Fruit fly (Drosophila melanogaster) whole organism, wandering third instar larva: ENCODE measurements around the gene CG16995.

Experiments
- Abd-B ChIP-seq: fragments of >200 bp; optimal IDR thresholded peaks from 2 replicates; lab custom pipeline; 2017; ENCODE audit warnings: missing biosample characterization, missing genetic modification characterization
- CrebA ChIP-seq: fragments of 200-800 bp; sonication (Bioruptor generic); optimal IDR thresholded peaks from 2 replicates; lab custom pipeline; 2016; ENCODE audit warnings: missing biosample characterization, mild to moderate bottlenecking, missing genetic modification characterization, borderline replicate concordance
- Dif ChIP-seq: fragments of 200-275, 200-300 bp; sonication (Bioruptor generic); optimal IDR thresholded peaks from 2 replicates; lab custom pipeline; 2018; ENCODE audit warnings: missing biosample characterization, missing genetic modification characterization; ENCODE audit not compliant: partially characterized antibody
- GATAd ChIP-seq: sonication (Bioruptor generic); optimal IDR thresholded peaks from 2 replicates; lab custom pipeline; 2016; ENCODE audit warnings: missing biosample characterization, missing genetic modification characterization
- HLH106 ChIP-seq: fragments of 200-800 bp; optimal IDR thresholded peaks from 3 replicates; lab custom pipeline; 2019; ENCODE audit warnings: missing biosample characterization, mild to moderate bottlenecking, missing genetic modification characterization, moderate library complexity
- Hnf4 ChIP-seq: fragments of 200-800 bp; sonication (Bioruptor generic); optimal IDR thresholded peaks from 2 replicates; lab custom pipeline; 2016; ENCODE audit warnings: missing biosample characterization, mild to moderate bottlenecking, missing genetic modification characterization
- Hr78 ChIP-seq: fragments of >200 bp; optimal IDR thresholded peaks from 2 replicates; lab custom pipeline; 2017; ENCODE audit warnings: missing biosample characterization, missing genetic modification characterization
- Hr83 ChIP-seq: fragments of 200-300 bp; sonication (Bioruptor generic); optimal IDR thresholded peaks from 2 replicates; lab custom pipeline; 2016; ENCODE audit warnings: missing biosample characterization, mild to moderate bottlenecking, missing genetic modification characterization, moderate library complexity; ENCODE audit not compliant: poor library complexity, severe bottlenecking
- Jra ChIP-seq: sonication (Bioruptor generic); optimal IDR thresholded peaks from 2 replicates; lab custom pipeline; 2016; ENCODE audit warnings: missing biosample characterization, missing genetic modification characterization
- Mio ChIP-seq: sonication (Bioruptor generic); optimal IDR thresholded peaks from 2 replicates; lab custom pipeline; 2016; ENCODE audit warnings: missing biosample characterization, missing genetic modification characterization
- N ChIP-seq: fragments of >200 bp; optimal IDR thresholded peaks from 2 replicates; lab custom pipeline; 2018; ENCODE audit warnings: missing biosample characterization, missing external identifiers, missing genetic modification characterization
- OdsH ChIP-seq: fragments of 200-800 bp; sonication (Bioruptor generic); optimal IDR thresholded peaks from 2 replicates; lab custom pipeline; 2016; ENCODE audit warnings: missing biosample characterization, mild to moderate bottlenecking, missing genetic modification characterization
- Rel ChIP-seq, 2 experiments: fragments of 200-800 bp; sonication (Bioruptor generic) in 1 of 2; optimal IDR thresholded peaks; 2 replicates in 1 of 2; 3 replicates in 1 of 2; lab custom pipeline; 2016 to 2019; ENCODE audit warnings: mild to moderate bottlenecking in 2 of 2, missing biosample characterization in 2 of 2, missing genetic modification characterization in 2 of 2, moderate library complexity in 1 of 2
- Sp1 ChIP-seq: fragments of 200-800 bp; sonication (Bioruptor generic); optimal IDR thresholded peaks from 3 replicates; lab custom pipeline; 2019; ENCODE audit warnings: missing biosample characterization, mild to moderate bottlenecking, missing genetic modification characterization, moderate library complexity
- Vsx2 ChIP-seq: fragments of 200-300, 225-300 bp; sonication (Bioruptor generic); optimal IDR thresholded peaks from 2 replicates; lab custom pipeline; 2018; ENCODE audit warnings: missing biosample characterization, missing genetic modification characterization; ENCODE audit not compliant: partially characterized antibody
- brk ChIP-seq: fragments of 200-800 bp; sonication (Bioruptor generic); optimal IDR thresholded peaks from 2 replicates; lab custom pipeline; 2016; ENCODE audit warnings: missing biosample characterization, mild to moderate bottlenecking, missing genetic modification characterization
- dl ChIP-seq, 2 experiments: fragments of 175-275, 200-275 bp in 1 of 2; fragments of 200-275 bp in 1 of 2; sonication (Bioruptor generic); optimal IDR thresholded peaks; lab custom pipeline; 2018; ENCODE audit warnings: mild to moderate bottlenecking in 2 of 2, missing biosample characterization in 2 of 2, missing genetic modification characterization in 2 of 2, moderate library complexity in 2 of 2; ENCODE audit not compliant: partially characterized antibody in 2 of 2, insufficient read depth in 1 of 2
- dmrt93B ChIP-seq: fragments of 200-800 bp; sonication (Bioruptor generic); optimal IDR thresholded peaks from 2 replicates; lab custom pipeline; 2018; ENCODE audit warnings: missing biosample characterization, mild to moderate bottlenecking, missing genetic modification characterization
- dsf ChIP-seq: sonication (Bioruptor generic); optimal IDR thresholded peaks from 2 replicates; lab custom pipeline; 2016; ENCODE audit warnings: missing biosample characterization, missing genetic modification characterization, borderline replicate concordance
- ey ChIP-seq: fragments of 200-800 bp; sonication (Bioruptor generic); optimal IDR thresholded peaks from 2 replicates; lab custom pipeline; 2016; ENCODE audit warnings: missing biosample characterization, missing genetic modification characterization
- foxo ChIP-seq, 2 experiments: fragments of 200-800 bp; sonication (Bioruptor generic); optimal IDR thresholded peaks; 2 replicates in 1 of 2; 3 replicates in 1 of 2; lab custom pipeline; 2016 to 2017; ENCODE audit warnings: missing biosample characterization in 2 of 2, missing genetic modification characterization in 2 of 2
- h ChIP-seq: fragments of 200-800 bp; sonication (Bioruptor generic); optimal IDR thresholded peaks from 3 replicates; lab custom pipeline; 2016; ENCODE audit warnings: missing biosample characterization, mild to moderate bottlenecking, missing genetic modification characterization
- jim ChIP-seq: fragments of 175-275, 200-325 bp; sonication (Bioruptor generic); optimal IDR thresholded peaks from 2 replicates; lab custom pipeline; 2016; ENCODE audit warnings: missing biosample characterization, mild to moderate bottlenecking, missing genetic modification characterization
- lola ChIP-seq: fragments of >200 bp; optimal IDR thresholded peaks from 2 replicates; lab custom pipeline; 2017; ENCODE audit warnings: missing biosample characterization, missing genetic modification characterization
- pan ChIP-seq: fragments of >200 bp; optimal IDR thresholded peaks from 2 replicates; lab custom pipeline; 2017
- psq ChIP-seq: fragments of 200-800 bp; sonication (Bioruptor generic); optimal IDR thresholded peaks from 3 replicates; lab custom pipeline; 2017; ENCODE audit warnings: missing biosample characterization, mild to moderate bottlenecking, missing genetic modification characterization, moderate library complexity
- rgr ChIP-seq: fragments of 200-800 bp; sonication (Bioruptor generic); optimal IDR thresholded peaks from 3 replicates; lab custom pipeline; 2016; ENCODE audit warnings: missing biosample characterization, mild to moderate bottlenecking, missing genetic modification characterization
- sage ChIP-seq: fragments of 200-800 bp; sonication (Bioruptor generic); optimal IDR thresholded peaks from 2 replicates; lab custom pipeline; 2016; ENCODE audit warnings: missing biosample characterization, mild to moderate bottlenecking, missing genetic modification characterization
- sv ChIP-seq: fragments of 200-800 bp; sonication (Bioruptor generic); optimal IDR thresholded peaks from 3 replicates; lab custom pipeline; 2016; ENCODE audit warnings: missing biosample characterization, missing genetic modification characterization
- tai ChIP-seq: sonication (Bioruptor generic); optimal IDR thresholded peaks from 2 replicates; lab custom pipeline; 2016; ENCODE audit warnings: missing biosample characterization, missing genetic modification characterization
- usp ChIP-seq: fragments of >200 bp; optimal IDR thresholded peaks from 2 replicates; lab custom pipeline; 2017; ENCODE audit warnings: missing biosample characterization, missing genetic modification characterization
- woc ChIP-seq: sonication (Bioruptor generic); optimal IDR thresholded peaks from 2 replicates; lab custom pipeline; 2016; ENCODE audit warnings: missing biosample characterization, mild to moderate bottlenecking, missing genetic modification characterization

Gene CG16995

dm6 chr2L:2286773-2287172, 21.0 kb upstream of the CG16995 start, which contains the start of gene CG31681:
CG31681 (minus strand) TSS chr2L:2286873.
- no peak for TF ChIP-seq Dif
- TF ChIP-seq Hr78 (GFP tag; lab: Kevin White, UChicago) = no peak
- no peak for TF ChIP-seq Rel (GFP tag; optimal IDR thresholded peaks at IDR 0.05; lab: Kevin White, UChicago)
- no peak for TF ChIP-seq Rel (tag; optimal IDR thresholded peaks at IDR 0.05; lab: Kevin White, UChicago)
- TF ChIP-seq OdsH (GFP tag; lab: Kevin White, UChicago) = no peak
- TF ChIP-seq woc (GFP tag; lab: Kevin White, UChicago) = no peak
- TF ChIP-seq pan (lab: Kevin White, UChicago) = no peak
- TF ChIP-seq h = no peak
- no peak for TF ChIP-seq foxo (GFP tag; optimal IDR thresholded peaks at IDR 0.05; lab: Kevin White, UChicago)
- no peak for TF ChIP-seq CrebA (GFP tag; lab: Kevin White, UChicago)
- no peak for TF ChIP-seq Hnf4 (GFP tag; lab: Kevin White, UChicago)
- no peak for TF ChIP-seq Abd-B
- no peak for TF ChIP-seq tai (GFP tag; lab: Kevin White, UChicago)
- no peak for TF ChIP-seq Jra (GFP tag; lab: Kevin White, UChicago)
- no peak for TF ChIP-seq Hr83
- no peak for TF ChIP-seq HLH106
- TF ChIP-seq dl (GFP tag; optimal IDR thresholded peaks at IDR 0.05; lab: Kevin White, UChicago; ENCODE audit: insufficient read depth in 1 of 2, partially characterized antibody in 2 of 2) = no peak
- no peak for TF ChIP-seq brk (GFP tag; lab: Kevin White, UChicago)
- TF ChIP-seq, all 38 proteins: peak for 0

dm6 chr2L:2287807-2288206, 19.9 kb upstream of the CG16995 start, which contains the start of gene CG42658:
CG42658 (minus strand) TSS chr2L:2287907.
- TF ChIP-seq sv (no peak), Rel (GFP tag; optimal IDR thresholded peaks at IDR 0.05; lab: Kevin White, UChicago) (no peak), Rel (tag; optimal IDR thresholded peaks at IDR 0.05; lab: Kevin White, UChicago) (no peak), N (GFP tag; lab: Kevin White, UChicago) (no peak), tai (GFP tag; lab: Kevin White, UChicago) (no peak), lola (GFP tag; lab: Kevin White, UChicago) (no peak), HLH106 (no peak), woc (GFP tag; lab: Kevin White, UChicago) (no peak), OdsH (GFP tag; lab: Kevin White, UChicago) (no peak), Sp1 (GFP tag; lab: Kevin White, UChicago) (no peak), rgr (GFP tag; lab: Kevin White, UChicago) (no peak), Hr83 (no peak), pan (lab: Kevin White, UChicago) (no peak), Hnf4 (GFP tag; lab: Kevin White, UChicago) (no peak), ey (no peak), dmrt93B (GFP tag; lab: Kevin White, UChicago) (no peak)

dm6 chr2L:2289316-2289715, 18.4 kb upstream of the CG16995 start, which contains the start of gene CG17237:
CG17237 (minus strand) TSS chr2L:2289416.
- TF ChIP-seq Jra (GFP tag; lab: Kevin White, UChicago) (no peak), Mio (GFP tag; lab: Kevin White, UChicago) (no peak), lola (GFP tag; lab: Kevin White, UChicago) (no peak), Hr83 (no peak), CrebA (GFP tag; lab: Kevin White, UChicago) (no peak), jim (no peak), Rel (GFP tag; optimal IDR thresholded peaks at IDR 0.05; lab: Kevin White, UChicago) (no peak), Rel (tag; optimal IDR thresholded peaks at IDR 0.05; lab: Kevin White, UChicago) (no peak), HLH106 (no peak), psq (no peak), rgr (GFP tag; lab: Kevin White, UChicago) (no peak), GATAd (no peak), Sp1 (GFP tag; lab: Kevin White, UChicago) (no peak), Vsx2 (GFP tag; lab: Kevin White, UChicago) (no peak), ey (no peak), tai (GFP tag; lab: Kevin White, UChicago) (no peak), pan (lab: Kevin White, UChicago) (no peak), brk (GFP tag; lab: Kevin White, UChicago) (no peak)

dm6 chr2L:2290638-2291037, 17.1 kb upstream of the CG16995 start, which contains the start of gene robl22E:
robl22E (minus strand) TSS chr2L:2290738.
- no peak for TF ChIP-seq Dif
- TF ChIP-seq sage = no peak
- TF ChIP-seq N (GFP tag; lab: Kevin White, UChicago) = no peak
- TF ChIP-seq h = no peak
- TF ChIP-seq usp (GFP tag; lab: Kevin White, UChicago) = no peak
- TF ChIP-seq HLH106 = no peak
- TF ChIP-seq Hnf4 (GFP tag; lab: Kevin White, UChicago) = no peak
- TF ChIP-seq CrebA (GFP tag; lab: Kevin White, UChicago) = no peak
- no peak for TF ChIP-seq Jra (GFP tag; lab: Kevin White, UChicago)
- no peak for TF ChIP-seq Sp1 (GFP tag; lab: Kevin White, UChicago)
- no peak for TF ChIP-seq OdsH (GFP tag; lab: Kevin White, UChicago)
- TF ChIP-seq dsf (GFP tag; lab: Kevin White, UChicago) = no peak
- TF ChIP-seq Hr83 = no peak
- TF ChIP-seq, all 38 proteins: peak for 0
